Fruit fly (Drosophila melanogaster): Measurements from ENCODE around the gene CG11878.

DNA sequence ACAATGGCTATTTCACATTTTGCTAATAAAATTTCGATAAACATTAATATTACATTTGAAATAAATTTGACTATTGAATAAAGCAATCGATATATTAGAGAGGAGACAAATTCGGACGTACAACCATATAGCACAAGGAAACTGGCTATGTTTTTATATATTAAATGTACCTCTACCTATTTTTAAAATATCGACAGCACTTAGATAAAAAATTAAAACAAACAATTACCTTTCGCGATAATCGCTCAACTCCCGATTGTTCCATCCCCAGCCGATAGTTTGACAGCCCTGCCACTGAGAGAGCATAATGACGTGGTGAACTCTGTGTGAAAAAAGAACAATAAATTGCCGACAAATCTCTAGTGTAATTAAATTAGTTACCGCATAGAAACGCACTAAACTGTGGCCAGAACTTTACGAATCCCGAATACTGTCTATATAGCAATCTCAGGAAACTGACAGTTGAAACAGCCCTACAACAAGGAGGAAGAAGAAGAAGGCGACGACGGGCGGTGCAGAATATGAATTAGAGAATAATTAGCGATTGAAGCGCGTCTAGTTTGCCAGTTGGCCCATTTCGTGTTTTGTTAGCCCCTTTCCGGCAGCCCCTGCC, 14.9 kb upstream of the CG11878 start, which contains the start of gene CG11857:
- TF ChIP-seq CG8478 (optimal IDR thresholded peaks at IDR 0.05) (no peak), Dll (optimal IDR thresholded peaks at IDR 0.05) (no peak), pan (optimal IDR thresholded peaks at IDR 0.05) (no peak), psq (optimal IDR thresholded peaks at IDR 0.05) (no peak)

Data from whole organism.